Worm (Caenorhabditis elegans): Measurements from ENCODE around the gene T04C12.1.

Gene T04C12.1

ce11 chrV:11029309-11029708, 29.8 kb downstream of the T04C12.1 start (continued):
- TF ChIP-seq nfya-2 (GFP tag; IDR thresholded peaks at IDR 0.05) (no peak), attf-5 (GFP tag; optimal IDR thresholded peaks at IDR 0.05) (peak; percentile 5), pbrm-1 (GFP tag; IDR thresholded peaks at IDR 0.05) (peak; percentile 41; the same call in 1 of the 2 replicates), rec-8 (tag; optimal IDR thresholded peaks at IDR 0.05) (peak; percentile 14 to 26), madf-10 (tag; optimal IDR thresholded peaks at IDR 0.05) (peak; percentile 2), efl-1 (GFP tag; optimal IDR thresholded peaks at IDR 0.05) (peak; percentile 72), lsl-1 (GFP tag; optimal IDR thresholded peaks at IDR 0.05) (peak; percentile 48), C17E4.6 (GFP tag; IDR thresholded peaks at IDR 0.05) (0 out of 2 replicates have a peak, but pooled peaks have one; percentile 14), unc-62 (GFP tag; optimal IDR thresholded peaks at IDR 0.05) (no peak), dpl-1 (GFP tag; optimal IDR thresholded peaks at IDR 0.05) (peak; percentile 54), Y67H2A.10 (GFP tag; conservative IDR thresholded peaks at IDR 0.05) (no peak), D2030.7 (GFP tag; IDR thresholded peaks at IDR 0.05) (peak; percentile 41; the same call in 1 of the 2 replicates)

- TF ChIP-seq madf-8 (GFP tag; conservative IDR thresholded peaks at IDR 0.05) = no peak
- no peak for TF ChIP-seq hmg-1.2 (GFP tag; IDR thresholded peaks at IDR 0.05)
- TF ChIP-seq Y67H2A.10 (GFP tag; conservative IDR thresholded peaks at IDR 0.05) = no peak
- no peak for TF ChIP-seq lin-35 (GFP tag; optimal IDR thresholded peaks at IDR 0.05)
- no peak for TF ChIP-seq ztf-22 (GFP tag; optimal IDR thresholded peaks at IDR 0.05)
- no peak for TF ChIP-seq unc-130 (GFP tag; optimal IDR thresholded peaks at IDR 0.05)
- no peak for TF ChIP-seq ekl-4 (GFP tag; IDR thresholded peaks at IDR 0.05)
- TF ChIP-seq hlh-12 (tag; optimal IDR thresholded peaks at IDR 0.05) = no peak
- TF ChIP-seq egl-44 (GFP tag; IDR thresholded peaks at IDR 0.05) = no peak
- no peak for TF ChIP-seq nfya-1 (tag; optimal IDR thresholded peaks at IDR 0.05; ENCODE audit: borderline replicate concordance, insufficient read depth)
- no peak for TF ChIP-seq K11D2.4 (GFP tag; IDR thresholded peaks at IDR 0.05)
Observed at ce11 chrV:11027740-11028139, 31.3 kb downstream of the T04C12.1 start.

- TF ChIP-seq F52B5.7 (tag; optimal IDR thresholded peaks at IDR 0.05) (no peak), ztf-22 (GFP tag; optimal IDR thresholded peaks at IDR 0.05) (no peak), gei-17 (GFP tag; optimal IDR thresholded peaks at IDR 0.05) (no peak), Y67H2A.10 (GFP tag; conservative IDR thresholded peaks at IDR 0.05) (no peak), nhr-80 (tag; optimal IDR thresholded peaks at IDR 0.05) (no peak), F23B12.7 (tag; optimal IDR thresholded peaks at IDR 0.05; ENCODE audit: insufficient read depth) (no peak), ama-1 (optimal IDR thresholded peaks at IDR 0.05) (no peak), ama-1 (GFP tag; optimal IDR thresholded peaks at IDR 0.05) (no peak)
Observed at ce11 chrV:11022817-11023216, 36.3 kb downstream of the T04C12.1 start, which contains the start of the genes C13G3.12 and hot-6. C13G3.12 (minus strand) TSS chrV:11022917. hot-6 (minus strand) TSS chrV:11022937.

- no peak for TF ChIP-seq lin-40 (tag; optimal IDR thresholded peaks at IDR 0.05)
- no peak for TF ChIP-seq F10E7.11 (tag; optimal IDR thresholded peaks at IDR 0.05)
- no peak for TF ChIP-seq Y79H2A.3 (GFP tag; conservative IDR thresholded peaks at IDR 0.05)
- TF ChIP-seq atf-7 (tag; optimal IDR thresholded peaks at IDR 0.05) = no peak
- no peak for TF ChIP-seq mes-4 (tag; optimal IDR thresholded peaks at IDR 0.05)
- TF ChIP-seq zim-3 (tag; optimal IDR thresholded peaks at IDR 0.05) = no peak
- no peak for TF ChIP-seq F57C9.4 (tag; optimal IDR thresholded peaks at IDR 0.05)
- no peak for TF ChIP-seq B0035.1 (tag; optimal IDR thresholded peaks at IDR 0.05)
- TF ChIP-seq ztf-22 (GFP tag; optimal IDR thresholded peaks at IDR 0.05) = no peak
- TF ChIP-seq F57A8.1 (GFP tag; optimal IDR thresholded peaks at IDR 0.05) = no peak
- TF ChIP-seq ztf-25 (GFP tag; IDR thresholded peaks at IDR 0.05) = no peak
- TF ChIP-seq madf-6 (GFP tag; IDR thresholded peaks at IDR 0.05) = no peak
- no peak for TF ChIP-seq ceh-40 (GFP tag; IDR thresholded peaks at IDR 0.05)
- TF ChIP-seq rcor-1 (GFP tag; IDR thresholded peaks at IDR 0.05) = no peak
Observed at ce11 chrV:11016846-11017553, 42.1 kb downstream of the T04C12.1 start.

All from whole organism, young adult.